Worm (Caenorhabditis elegans) whole organism, L4/young adult: ENCODE measurements around the gene adah-1.

ENCODE experiments used
- W03F9.2 ChIP-seq: fragments of 150-350 bp; optimal IDR thresholded peaks from 2 replicates; lab custom pipeline; 2014; ENCODE audit warnings: missing biosample characterization, missing genetic modification characterization
- dao-5 ChIP-seq: sonication (generic microtip); optimal IDR thresholded peaks from 2 replicates; lab custom pipeline; 2016; ENCODE audit warnings: missing genotype, missing genetic modification characterization, moderate library complexity, missing compliant biosample characterization
- him-1 ChIP-seq: sonication (generic microtip); optimal IDR thresholded peaks from 2 replicates; lab custom pipeline; 2016; ENCODE audit warnings: missing genotype, missing genetic modification reagents, missing genetic modification characterization, missing compliant biosample characterization

The adah-1 gene

ce11 chrIV:7039476-7040261, 15.7 kb downstream of the adah-1 start, which contains the start of the genes cogc-2 and klp-18:
cogc-2 (minus strand) TSS chrIV:7039580.
klp-18 (plus strand) TSS chrIV:7040211.
- TF ChIP-seq W03F9.2 (tag; lab: Kevin White, UChicago): peak; percentile 90
- no peak for TF ChIP-seq dao-5 (tag; lab: Kevin White, UChicago)
- TF ChIP-seq him-1 (tag; lab: Kevin White, UChicago): peak; percentile 20

- TF ChIP-seq W03F9.2 (tag; lab: Kevin White, UChicago): no peak
- no peak for TF ChIP-seq him-1 (tag; lab: Kevin White, UChicago)
- TF ChIP-seq dao-5 (tag; lab: Kevin White, UChicago): no peak
These were observed 19.4 kb downstream of the adah-1 start for ce11 chrIV:7043430-7043829.

- TF ChIP-seq him-1 (tag; lab: Kevin White, UChicago) (no peak), W03F9.2 (tag; lab: Kevin White, UChicago) (peak; percentile 82), dao-5 (tag; lab: Kevin White, UChicago) (no peak)
These were observed 20.6 kb downstream of the adah-1 start, which contains the start of gene tin-9.1 for ce11 chrIV:7044552-7045139. tin-9.1 (minus strand) TSS chrIV:7044602.

- TF ChIP-seq him-1 (tag; lab: Kevin White, UChicago) (no peak), dao-5 (tag; lab: Kevin White, UChicago) (no peak), W03F9.2 (tag; lab: Kevin White, UChicago) (no peak)
These were observed 21.4 kb downstream of the adah-1 start for ce11 chrIV:7045362-7045936.

- TF ChIP-seq W03F9.2 (tag; lab: Kevin White, UChicago) (no peak), him-1 (tag; lab: Kevin White, UChicago) (no peak), dao-5 (tag; lab: Kevin White, UChicago) (no peak)
These were observed 22.8 kb downstream of the adah-1 start for ce11 chrIV:7046641-7047361.

ce11 chrIV:7047762-7048178, 23.8 kb downstream of the adah-1 start:
- TF ChIP-seq dao-5 (tag; lab: Kevin White, UChicago) (no peak), W03F9.2 (tag; lab: Kevin White, UChicago) (no peak), him-1 (tag; lab: Kevin White, UChicago) (no peak)

- TF ChIP-seq him-1 (tag; lab: Kevin White, UChicago) (no peak), W03F9.2 (tag; lab: Kevin White, UChicago) (no peak), dao-5 (tag; lab: Kevin White, UChicago) (no peak)
These were observed 24.7 kb downstream of the adah-1 start for ce11 chrIV:7048637-7049245.

ce11 chrIV:7049672-7050206, 25.7 kb downstream of the adah-1 start, which contains the start of gene nhr-105:
nhr-105 (plus strand) TSS chrIV:7050156.
- TF ChIP-seq him-1 (tag; lab: Kevin White, UChicago) (no peak), W03F9.2 (tag; lab: Kevin White, UChicago) (no peak), dao-5 (tag; lab: Kevin White, UChicago) (no peak)

- no peak for TF ChIP-seq W03F9.2 (tag; lab: Kevin White, UChicago)
- no peak for TF ChIP-seq him-1 (tag; lab: Kevin White, UChicago)
These were observed 27.5 kb downstream of the adah-1 start for ce11 chrIV:7051515-7051914.

ce11 chrIV:7052135-7052534, 28.1 kb downstream of the adah-1 start:
- TF ChIP-seq him-1 (tag; lab: Kevin White, UChicago): no peak
- TF ChIP-seq W03F9.2 (tag; lab: Kevin White, UChicago): no peak

- TF ChIP-seq W03F9.2 (tag; lab: Kevin White, UChicago) (no peak), dao-5 (tag; lab: Kevin White, UChicago) (no peak), him-1 (tag; lab: Kevin White, UChicago) (no peak)
These were observed 33.7 kb downstream of the adah-1 start, which contains the start of gene srx-50 for ce11 chrIV:7057677-7058076. srx-50 (plus strand) TSS chrIV:7057977.

ce11 chrIV:7062697-7063096, 38.7 kb downstream of the adah-1 start:
- no peak for TF ChIP-seq W03F9.2 (tag; lab: Kevin White, UChicago)
